Fruit fly (Drosophila melanogaster) Kc167 (cell line): ENCODE results near the gene CG6870.

Experiments
- Myc ChIP-seq: fragments of >200 bp; optimal IDR thresholded peaks from 2 replicates; lab custom pipeline; 2017; ENCODE audit warnings: missing external identifiers
- Sin3A ChIP-seq: fragments of >200 bp; optimal IDR thresholded peaks from 2 replicates; lab custom pipeline; 2018; ENCODE audit warnings: missing external identifiers
- h ChIP-seq: fragments of >200 bp; optimal IDR thresholded peaks from 3 replicates; lab custom pipeline; 2018; ENCODE audit warnings: missing external identifiers
- insv ChIP-seq: fragments of >200 bp; optimal IDR thresholded peaks from 3 replicates; lab custom pipeline; 2018; ENCODE audit warnings: missing external identifiers
- psq ChIP-seq: fragments of >200 bp; optimal IDR thresholded peaks from 2 replicates; lab custom pipeline; 2017; ENCODE audit warnings: missing external identifiers
- ttk ChIP-seq: sonication (Bioruptor generic); optimal IDR thresholded peaks from 2 replicates; lab custom pipeline; 2017; ENCODE audit warnings: missing external identifiers

The CG6870 gene

DNA sequence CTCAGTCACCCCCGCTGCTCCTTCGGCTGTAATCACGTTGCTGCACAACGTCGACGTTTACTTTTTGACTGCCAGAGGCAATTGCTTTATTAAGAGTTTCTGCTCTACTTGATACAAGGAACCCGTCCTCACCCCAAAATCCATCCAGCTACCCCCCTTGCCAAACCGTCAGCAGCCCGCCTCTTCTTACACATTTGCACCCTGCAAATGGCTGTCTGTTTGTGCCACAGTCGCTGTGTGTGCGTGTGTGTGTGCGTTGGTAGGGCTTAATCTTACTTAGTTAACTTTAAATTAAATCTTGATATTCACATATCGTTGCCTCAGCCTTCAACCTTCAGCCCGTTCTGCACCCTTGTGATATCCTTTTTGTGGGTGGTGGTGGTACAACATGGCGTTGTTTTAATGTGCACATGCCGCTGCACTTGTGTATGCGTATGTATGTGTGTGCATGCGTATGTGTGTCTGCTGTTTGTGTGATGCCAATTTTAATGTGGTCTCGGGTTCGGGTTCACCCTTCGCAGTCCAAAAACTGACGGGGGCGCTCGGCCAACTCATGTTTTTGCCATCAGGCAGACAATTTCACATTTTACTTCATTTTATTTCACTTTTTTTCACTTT, 49.3 kb downstream of the CG6870 start:
- TF ChIP-seq psq (lab: Kevin White, UChicago), result no peak
- no peak for TF ChIP-seq insv (lab: Kevin White, UChicago)
- TF ChIP-seq Sin3A (lab: Kevin White, UChicago), result no peak
- TF ChIP-seq h (lab: Kevin White, UChicago), result no peak
- TF ChIP-seq Myc (lab: Kevin White, UChicago), result no peak
- TF ChIP-seq ttk (lab: Kevin White, UChicago), result no peak
